Fruit fly (Drosophila melanogaster) whole organism, adult: ENCODE measurements around the gene CG32299.

Experiments
- CG11617 ChIP-seq: fragments of 200-800 bp; sonication (Bioruptor generic); optimal IDR thresholded peaks from 2 replicates; lab custom pipeline; 2017; ENCODE audit warnings: mild to moderate bottlenecking, missing biosample characterization, missing genetic modification reagents, missing genetic modification characterization
- CG12768 ChIP-seq: fragments of 200-800 bp; sonication (Bioruptor generic); optimal IDR thresholded peaks from 2 replicates; lab custom pipeline; 2017; ENCODE audit warnings: missing biosample characterization, missing genetic modification characterization, mild to moderate bottlenecking, moderate library complexity, missing genetic modification reagents
- CG14711 ChIP-seq: fragments of 200-800 bp; sonication (Bioruptor generic); optimal IDR thresholded peaks from 2 replicates; lab custom pipeline; 2018; ENCODE audit warnings: missing biosample characterization, mild to moderate bottlenecking, missing genetic modification characterization, moderate library complexity
- CG1620 ChIP-seq: fragments of 200-800 bp; sonication (Bioruptor generic); optimal IDR thresholded peaks from 2 replicates; lab custom pipeline; 2016; ENCODE audit warnings: missing biosample characterization, missing genetic modification characterization
- CG33017 ChIP-seq: fragments of 200-800 bp; sonication (Bioruptor generic); optimal IDR thresholded peaks from 2 replicates; lab custom pipeline; 2018; ENCODE audit warnings: missing biosample characterization, mild to moderate bottlenecking, missing genetic modification characterization, moderate library complexity
- CG5204 ChIP-seq: fragments of 200-800 bp; sonication (Bioruptor generic); optimal IDR thresholded peaks from 2 replicates; lab custom pipeline; 2016; ENCODE audit warnings: missing biosample characterization, missing genetic modification characterization
- CG7045 ChIP-seq: fragments of 200-800 bp; sonication (Bioruptor generic); optimal IDR thresholded peaks from 2 replicates; lab custom pipeline; 2017; ENCODE audit warnings: missing biosample characterization, mild to moderate bottlenecking, missing genetic modification characterization
- CG7101 ChIP-seq: fragments of 200-800 bp; sonication (Bioruptor generic); optimal IDR thresholded peaks from 2 replicates; lab custom pipeline; 2018; ENCODE audit warnings: missing biosample characterization, mild to moderate bottlenecking, missing genetic modification characterization, moderate library complexity
- Clk ChIP-seq: fragments of 200-800 bp; sonication (Bioruptor generic); optimal IDR thresholded peaks from 2 replicates; lab custom pipeline; 2017; ENCODE audit warnings: missing biosample characterization, missing genetic modification characterization
- Crg-1 ChIP-seq: fragments of 200-800 bp; sonication (Bioruptor generic); optimal IDR thresholded peaks from 2 replicates; lab custom pipeline; 2016; ENCODE audit warnings: missing biosample characterization, missing genetic modification characterization
- Hr96 ChIP-seq: fragments of 200-800 bp; sonication (Bioruptor generic); optimal IDR thresholded peaks from 2 replicates; lab custom pipeline; 2016; ENCODE audit warnings: missing biosample characterization, missing genetic modification characterization
- Mnt ChIP-seq: fragments of 200-800 bp; sonication (Bioruptor generic); optimal IDR thresholded peaks from 2 replicates; lab custom pipeline; 2016; ENCODE audit warnings: missing biosample characterization, mild to moderate bottlenecking, missing genetic modification characterization
- bab1 ChIP-seq: fragments of 200-800 bp; sonication (Bioruptor generic); optimal IDR thresholded peaks from 3 replicates; lab custom pipeline; 2019; ENCODE audit warnings: missing biosample characterization, mild to moderate bottlenecking, missing genetic modification characterization, moderate library complexity
- cic ChIP-seq: fragments of 200-800 bp; sonication (Bioruptor generic); optimal IDR thresholded peaks from 2 replicates; lab custom pipeline; 2017; ENCODE audit warnings: missing biosample characterization, mild to moderate bottlenecking, missing genetic modification characterization, moderate library complexity
- cnc ChIP-seq, 2 experiments: fragments of >200 bp; optimal IDR thresholded peaks; 2 replicates each; lab custom pipeline; 2017
- kay ChIP-seq: fragments of 200-800 bp; sonication (Bioruptor generic); peaks from one replicate; lab custom pipeline; 2016; ENCODE audit warnings: missing biosample characterization, missing genetic modification characterization, borderline replicate concordance
- ovo ChIP-seq: fragments of 200-800 bp; sonication (Bioruptor generic); optimal IDR thresholded peaks from 2 replicates; lab custom pipeline; 2016; ENCODE audit warnings: missing biosample characterization, missing genetic modification characterization
- pad ChIP-seq: fragments of 200-800 bp; sonication (Bioruptor generic); optimal IDR thresholded peaks from 3 replicates; lab custom pipeline; 2017; ENCODE audit warnings: missing biosample characterization, missing genetic modification characterization, mild to moderate bottlenecking, moderate library complexity, missing genetic modification reagents
- tj ChIP-seq: fragments of 200-800 bp; sonication (Bioruptor generic); optimal IDR thresholded peaks from 3 replicates; lab custom pipeline; 2017; ENCODE audit warnings: missing biosample characterization, mild to moderate bottlenecking, missing genetic modification characterization, moderate library complexity
- toe ChIP-seq: fragments of 200-800 bp; sonication (Bioruptor generic); optimal IDR thresholded peaks from 2 replicates; lab custom pipeline; 2016; ENCODE audit warnings: missing biosample characterization, missing genetic modification characterization

The CG32299 gene

dm6 chr3L:2409289-2409688 lies 18.5 kb upstream of the CG32299 start:
- TF ChIP-seq kay (GFP tag; lab: Kevin White, UChicago) (no peak), CG1620 (GFP tag; lab: Kevin White, UChicago) (no peak), CG14711 (tag; lab: Kevin White, UChicago) (no peak), cnc (optimal IDR thresholded peaks at IDR 0.05; lab: Kevin White, UChicago) (no peak), CG12768 (GFP tag; lab: Kevin White, UChicago) (no peak), Hr96 (GFP tag; lab: Kevin White, UChicago) (no peak), bab1 (GFP tag; lab: Kevin White, UChicago) (peak; percentile 10), pad (GFP tag; lab: Kevin White, UChicago) (no peak), CG7101 (tag; lab: Kevin White, UChicago) (no peak)

- TF ChIP-seq Clk (GFP tag; lab: Kevin White, UChicago) (no peak), Hr96 (GFP tag; lab: Kevin White, UChicago) (no peak), CG1620 (GFP tag; lab: Kevin White, UChicago) (no peak), pad (GFP tag; lab: Kevin White, UChicago) (no peak), Crg-1 (no peak), CG14711 (tag; lab: Kevin White, UChicago) (no peak), CG5204 (GFP tag; lab: Kevin White, UChicago) (no peak), CG12768 (GFP tag; lab: Kevin White, UChicago) (no peak), Mnt (GFP tag; lab: Kevin White, UChicago) (no peak), toe (GFP tag; lab: Kevin White, UChicago) (no peak), kay (GFP tag; lab: Kevin White, UChicago) (no peak), bab1 (GFP tag; lab: Kevin White, UChicago) (no peak), CG7101 (tag; lab: Kevin White, UChicago) (no peak), CG11617 (no peak), ovo (no peak), CG33017 (tag; lab: Kevin White, UChicago) (no peak)
These were observed 17.2 kb upstream of the CG32299 start for dm6 chr3L:2407945-2408344.

- no peak for TF ChIP-seq CG1620 (GFP tag; lab: Kevin White, UChicago)
- TF ChIP-seq CG11617 = no peak
- no peak for TF ChIP-seq Mnt (GFP tag; lab: Kevin White, UChicago)
- no peak for TF ChIP-seq kay (GFP tag; lab: Kevin White, UChicago)
- no peak for TF ChIP-seq cnc (optimal IDR thresholded peaks at IDR 0.05; lab: Kevin White, UChicago)
- TF ChIP-seq CG7101 (tag; lab: Kevin White, UChicago) = no peak
- no peak for TF ChIP-seq ovo
- TF ChIP-seq CG7045 (GFP tag; lab: Kevin White, UChicago) = no peak
- no peak for TF ChIP-seq tj (GFP tag; lab: Kevin White, UChicago)
- no peak for TF ChIP-seq bab1 (GFP tag; lab: Kevin White, UChicago)
- TF ChIP-seq Hr96 (GFP tag; lab: Kevin White, UChicago) = no peak
- TF ChIP-seq pad (GFP tag; lab: Kevin White, UChicago) = no peak
- TF ChIP-seq cic (GFP tag; lab: Kevin White, UChicago) = no peak
- no peak for TF ChIP-seq Clk (GFP tag; lab: Kevin White, UChicago)
These were observed 16.5 kb upstream of the CG32299 start for dm6 chr3L:2407271-2407670.

dm6 chr3L:2402206-2402605 lies 11.4 kb upstream of the CG32299 start:
- peak; percentile 11 for TF ChIP-seq CG33017 (tag; lab: Kevin White, UChicago)
- peak; percentile 31 for TF ChIP-seq cic (GFP tag; lab: Kevin White, UChicago)
- no peak for TF ChIP-seq pad (GFP tag; lab: Kevin White, UChicago)
- TF ChIP-seq bab1 (GFP tag; lab: Kevin White, UChicago) = no peak

- TF ChIP-seq Mnt (GFP tag; lab: Kevin White, UChicago) (peak; percentile 17), CG11617 (no peak), CG33017 (tag; lab: Kevin White, UChicago) (peak; percentile 10), kay (GFP tag; lab: Kevin White, UChicago) (peak; percentile 9)
These were observed 9.5 kb upstream of the CG32299 start for dm6 chr3L:2400227-2400840.

- TF ChIP-seq cnc (optimal IDR thresholded peaks at IDR 0.05; lab: Kevin White, UChicago) (no peak), Clk (GFP tag; lab: Kevin White, UChicago) (no peak), tj (GFP tag; lab: Kevin White, UChicago) (no peak), CG12768 (GFP tag; lab: Kevin White, UChicago) (no peak), Crg-1 (no peak), Mnt (GFP tag; lab: Kevin White, UChicago) (no peak), cic (GFP tag; lab: Kevin White, UChicago) (no peak), CG7045 (GFP tag; lab: Kevin White, UChicago) (no peak), pad (GFP tag; lab: Kevin White, UChicago) (no peak), ovo (no peak)
These were observed 9.0 kb upstream of the CG32299 start for dm6 chr3L:2399788-2400187.

- TF ChIP-seq Hr96 (GFP tag; lab: Kevin White, UChicago) (no peak), tj (GFP tag; lab: Kevin White, UChicago) (peak; percentile 57)
These were observed 7.8 kb upstream of the CG32299 start for dm6 chr3L:2398636-2399035.
